Fruit fly (Drosophila melanogaster): ENCODE data around the gene kuk.

The kuk gene

dm6 chr3R:17065018-17065784 is 14.8 kb upstream of the kuk start (continued):
- TF ChIP-seq sima (GFP tag; optimal IDR thresholded peaks at IDR 0.05), result peak; percentile 76
- peak; percentile 72 for TF ChIP-seq CG4707 (GFP tag; optimal IDR thresholded peaks at IDR 0.05)
- peak; percentile 57 for TF ChIP-seq repo (GFP tag; optimal IDR thresholded peaks at IDR 0.05)
- TF ChIP-seq CG7357 (GFP tag; IDR thresholded peaks at IDR 0.05), result peak; percentile 78
- peak; percentile 63 for TF ChIP-seq CG10565 (GFP tag; optimal IDR thresholded peaks at IDR 0.05)
- peak; percentile 65 for TF ChIP-seq CG7928 (GFP tag; optimal IDR thresholded peaks at IDR 0.05)
- peak; percentile 89 for TF ChIP-seq CG18476 (GFP tag; optimal IDR thresholded peaks at IDR 0.05)
- TF ChIP-seq CG13296 (GFP tag; optimal IDR thresholded peaks at IDR 0.05), result peak; percentile 89
- peak; percentile 87 for TF ChIP-seq odd (GFP tag; optimal IDR thresholded peaks at IDR 0.05)
- peak; percentile 88 for TF ChIP-seq pum (GFP tag; optimal IDR thresholded peaks at IDR 0.05)
- TF ChIP-seq cad (GFP tag; optimal IDR thresholded peaks at IDR 0.05), result no peak
- peak; percentile 19; the same call in 1 of the 3 replicates for TF ChIP-seq HLH4C (GFP tag; IDR thresholded peaks at IDR 0.05; ENCODE audit: partially characterized antibody)
- TF ChIP-seq ab (GFP tag; optimal IDR thresholded peaks at IDR 0.05), result peak; percentile 60
- peak; percentile 88 for TF ChIP-seq CG17912 (GFP tag; optimal IDR thresholded peaks at IDR 0.05)
- TF ChIP-seq Lim3 (GFP tag; IDR thresholded peaks at IDR 0.05), result peak; percentile 35; the same call in 1 of the 2 replicates
- TF ChIP-seq cwo (GFP tag; optimal IDR thresholded peaks at IDR 0.05), result peak; percentile 93
- TF ChIP-seq CG18011 (GFP tag; optimal IDR thresholded peaks at IDR 0.05), result peak; percentile 77
- TF ChIP-seq CG2116 (GFP tag; optimal IDR thresholded peaks at IDR 0.05), result peak; percentile 66
- TF ChIP-seq wdn (GFP tag; IDR thresholded peaks at IDR 0.05), result peak; percentile 84
- TF ChIP-seq jumu (GFP tag; optimal IDR thresholded peaks at IDR 0.05), result peak; percentile 90
- 0 out of 3 replicates have a peak, but pooled peaks have one; percentile 12 for TF ChIP-seq CG16813 (GFP tag; IDR thresholded peaks at IDR 0.05; ENCODE audit: partially characterized antibody)
- TF ChIP-seq CG8944 (GFP tag; optimal IDR thresholded peaks at IDR 0.05), result peak; percentile 87
- TF ChIP-seq CG14860 (GFP tag; IDR thresholded peaks at IDR 0.05; ENCODE audit: partially characterized antibody), result no peak
- TF ChIP-seq NC2α (GFP tag; optimal IDR thresholded peaks at IDR 0.05), result peak; percentile 70
- peak; percentile 87 for TF ChIP-seq CG4360 (GFP tag; IDR thresholded peaks at IDR 0.05)
- peak; percentile 89 for TF ChIP-seq CG12744 (GFP tag; optimal IDR thresholded peaks at IDR 0.05)
- TF ChIP-seq hkb (optimal IDR thresholded peaks at IDR 0.05), result no peak
- peak; percentile 91 for TF ChIP-seq hkb (GFP tag; IDR thresholded peaks at IDR 0.05)
- peak; percentile 75 for TF ChIP-seq Deaf1 (tag; optimal IDR thresholded peaks at IDR 0.05)
- TF ChIP-seq CG10979 (tag; optimal IDR thresholded peaks at IDR 0.05), result peak; percentile 95
- TF ChIP-seq CG12155 (GFP tag; optimal IDR thresholded peaks at IDR 0.05), result peak; percentile 91
- TF ChIP-seq crol (GFP tag; IDR thresholded peaks at IDR 0.05), result peak; percentile 98
- peak; percentile 85 for TF ChIP-seq B-H1 (GFP tag; IDR thresholded peaks at IDR 0.05)
- TF ChIP-seq CG1647 (GFP tag; optimal IDR thresholded peaks at IDR 0.05), result peak; percentile 90
- TF ChIP-seq CG4730 (GFP tag; IDR thresholded peaks at IDR 0.05), result peak; percentile 78
- peak; percentile 95 for TF ChIP-seq Oli (tag; optimal IDR thresholded peaks at IDR 0.05)
- peak; percentile 62 for TF ChIP-seq MTF-1 (GFP tag; optimal IDR thresholded peaks at IDR 0.05; ENCODE audit: borderline replicate concordance)
- TF ChIP-seq bbx (GFP tag; IDR thresholded peaks at IDR 0.05; ENCODE audit: partially characterized antibody), result peak; percentile 45
- TF ChIP-seq Dll (GFP tag; IDR thresholded peaks at IDR 0.05; ENCODE audit: partially characterized antibody), result 0 out of 4 replicates have a peak, but pooled peaks have one; percentile 43
- peak; percentile 69 for TF ChIP-seq B-H2 (GFP tag; optimal IDR thresholded peaks at IDR 0.05)
- TF ChIP-seq Nf-YA (GFP tag; IDR thresholded peaks at IDR 0.05), result peak; percentile 40
- TF ChIP-seq tap (tag; optimal IDR thresholded peaks at IDR 0.05), result peak; percentile 94
- TF ChIP-seq Sox100B (GFP tag; optimal IDR thresholded peaks at IDR 0.05), result peak; percentile 93
- peak; percentile 48 for TF ChIP-seq CG7271 (tag; optimal IDR thresholded peaks at IDR 0.05)
- TF ChIP-seq tin (GFP tag; optimal IDR thresholded peaks at IDR 0.05), result peak; percentile 86
- peak; percentile 94 for TF ChIP-seq CG3281 (GFP tag; optimal IDR thresholded peaks at IDR 0.05)
- peak; percentile 77 for TF ChIP-seq ap (GFP tag; IDR thresholded peaks at IDR 0.05)
- no peak for TF ChIP-seq fd102C (GFP tag; optimal IDR thresholded peaks at IDR 0.05)
- peak; percentile 90 for TF ChIP-seq CG9437 (GFP tag; optimal IDR thresholded peaks at IDR 0.05)

All from whole organism, embryonic.